Worm (Caenorhabditis elegans): Measurements from ENCODE around the gene Y116A8C.467.

The Y116A8C.467 gene

ce11 chrIV:17100148-17100547 is 36.5 kb upstream of the Y116A8C.467 start, which contains the start of gene bca-2:
Gene bca-2 (minus strand): TSS chrIV:17100248.
- no peak for TF ChIP-seq nhr-12 (tag; optimal IDR thresholded peaks at IDR 0.05)
- no peak for TF ChIP-seq mbf-1 (tag; optimal IDR thresholded peaks at IDR 0.05)
- no peak for TF ChIP-seq alr-1 (tag; optimal IDR thresholded peaks at IDR 0.05)
- TF ChIP-seq nhr-11 (tag; optimal IDR thresholded peaks at IDR 0.05): no peak
- TF ChIP-seq dmd-4 (tag; optimal IDR thresholded peaks at IDR 0.05): no peak
- TF ChIP-seq elt-3 (tag; optimal IDR thresholded peaks at IDR 0.05): no peak
- TF ChIP-seq peb-1 (tag; optimal IDR thresholded peaks at IDR 0.05): no peak
- TF ChIP-seq sma-3 (GFP tag; optimal IDR thresholded peaks at IDR 0.05): no peak
- TF ChIP-seq unc-39 (tag; optimal IDR thresholded peaks at IDR 0.05): no peak
- TF ChIP-seq snpc-4 (tag; optimal IDR thresholded peaks at IDR 0.05): no peak
- TF ChIP-seq ztf-4 (tag; optimal IDR thresholded peaks at IDR 0.05): no peak
- TF ChIP-seq nhr-129 (tag; optimal IDR thresholded peaks at IDR 0.05): no peak
- TF ChIP-seq sem-4 (tag; optimal IDR thresholded peaks at IDR 0.05): no peak
- no peak for TF ChIP-seq F13H6.1 (tag; optimal IDR thresholded peaks at IDR 0.05)

- TF ChIP-seq ceh-82 (tag; optimal IDR thresholded peaks at IDR 0.05) (no peak), nhr-6 (tag; optimal IDR thresholded peaks at IDR 0.05) (no peak), nhr-12 (tag; optimal IDR thresholded peaks at IDR 0.05) (no peak), fos-1 (tag; optimal IDR thresholded peaks at IDR 0.05) (no peak), nhr-77 (tag; optimal IDR thresholded peaks at IDR 0.05) (no peak), peb-1 (tag; optimal IDR thresholded peaks at IDR 0.05) (no peak), ceh-16 (tag; optimal IDR thresholded peaks at IDR 0.05) (no peak), mdl-1 (tag; optimal IDR thresholded peaks at IDR 0.05) (no peak), snpc-4 (tag; optimal IDR thresholded peaks at IDR 0.05) (no peak), C34F6.9 (tag; optimal IDR thresholded peaks at IDR 0.05) (no peak), mab-5 (tag; optimal IDR thresholded peaks at IDR 0.05) (no peak), zag-1 (tag; optimal IDR thresholded peaks at IDR 0.05) (no peak), Y55F3AM.14 (GFP tag; optimal IDR thresholded peaks at IDR 0.05) (no peak), nhr-23 (tag; optimal IDR thresholded peaks at IDR 0.05) (no peak)
Observed at ce11 chrIV:17099113-17099512, 35.5 kb upstream of the Y116A8C.467 start.

- TF ChIP-seq alr-1 (tag; optimal IDR thresholded peaks at IDR 0.05): no peak
- TF ChIP-seq ztf-1 (GFP tag; conservative IDR thresholded peaks at IDR 0.05): no peak
- TF ChIP-seq sma-3 (GFP tag; optimal IDR thresholded peaks at IDR 0.05): no peak
Observed at ce11 chrIV:17096168-17096567, 32.6 kb upstream of the Y116A8C.467 start, which contains the start of gene Y116A8C.27. Gene Y116A8C.27 (minus strand): TSS chrIV:17096268.

ce11 chrIV:17093701-17094100 is 30.1 kb upstream of the Y116A8C.467 start, which contains the start of gene Y116A8C.29:
Gene Y116A8C.29 (plus strand): TSS chrIV:17094028.
- TF ChIP-seq nhr-25 (tag; optimal IDR thresholded peaks at IDR 0.05): no peak
- TF ChIP-seq fos-1 (tag; optimal IDR thresholded peaks at IDR 0.05): peak; percentile 14
- no peak for TF ChIP-seq dmd-4 (tag; optimal IDR thresholded peaks at IDR 0.05)
- no peak for TF ChIP-seq sma-3 (GFP tag; optimal IDR thresholded peaks at IDR 0.05)

- TF ChIP-seq ama-1 (optimal IDR thresholded peaks at IDR 0.05): peak; percentile 52
- TF ChIP-seq unc-62 (GFP tag; optimal IDR thresholded peaks at IDR 0.05): no peak
- no peak for TF ChIP-seq lin-39 (tag; optimal IDR thresholded peaks at IDR 0.05)
- TF ChIP-seq ztf-4 (tag; optimal IDR thresholded peaks at IDR 0.05): no peak
Observed at ce11 chrIV:17088849-17089248, 25.2 kb upstream of the Y116A8C.467 start, which contains the start of gene Y116A8C.43. Gene Y116A8C.43 (plus strand): TSS chrIV:17088851.

ce11 chrIV:17087384-17088099 is 23.9 kb upstream of the Y116A8C.467 start, which contains the start of the genes snx-13 and snr-1:
Gene snx-13 (minus strand): TSS chrIV:17087438.
Gene snr-1 (plus strand): TSS chrIV:17088049.
- TF ChIP-seq lin-11 (tag; optimal IDR thresholded peaks at IDR 0.05): peak; percentile 71
- TF ChIP-seq mbf-1 (tag; optimal IDR thresholded peaks at IDR 0.05): no peak
- peak; percentile 57 for TF ChIP-seq fos-1 (tag; optimal IDR thresholded peaks at IDR 0.05)
- peak; percentile 63 for TF ChIP-seq ceh-82 (tag; optimal IDR thresholded peaks at IDR 0.05)
- TF ChIP-seq nhr-12 (tag; optimal IDR thresholded peaks at IDR 0.05): no peak
- no peak for TF ChIP-seq zag-1 (tag; optimal IDR thresholded peaks at IDR 0.05)
- peak; percentile 80 for TF ChIP-seq C34F6.9 (tag; optimal IDR thresholded peaks at IDR 0.05)
- no peak for TF ChIP-seq unc-62 (GFP tag; optimal IDR thresholded peaks at IDR 0.05)
- TF ChIP-seq peb-1 (tag; optimal IDR thresholded peaks at IDR 0.05): no peak
- no peak for TF ChIP-seq nhr-237 (tag; optimal IDR thresholded peaks at IDR 0.05)
- TF ChIP-seq sma-3 (GFP tag; optimal IDR thresholded peaks at IDR 0.05): peak; percentile 90
- TF ChIP-seq nhr-25 (tag; optimal IDR thresholded peaks at IDR 0.05): peak; percentile 66
- TF ChIP-seq gmeb-1 (tag; optimal IDR thresholded peaks at IDR 0.05): peak; percentile 53
- TF ChIP-seq crh-2 (tag; optimal IDR thresholded peaks at IDR 0.05): peak; percentile 59
- peak; percentile 80 for TF ChIP-seq unc-55 (GFP tag; optimal IDR thresholded peaks at IDR 0.05)
- TF ChIP-seq ama-1 (optimal IDR thresholded peaks at IDR 0.05): no peak
- TF ChIP-seq lsy-2 (tag; optimal IDR thresholded peaks at IDR 0.05): peak; percentile 46 to 82
- no peak for TF ChIP-seq aly-2 (tag; optimal IDR thresholded peaks at IDR 0.05)
- TF ChIP-seq mab-5 (tag; optimal IDR thresholded peaks at IDR 0.05): no peak
- no peak for TF ChIP-seq sma-9 (GFP tag; optimal IDR thresholded peaks at IDR 0.05)
- TF ChIP-seq sma-9 (tag; optimal IDR thresholded peaks at IDR 0.05): no peak
- peak; percentile 68 for TF ChIP-seq ztf-4 (tag; optimal IDR thresholded peaks at IDR 0.05)
- peak; percentile 61 for TF ChIP-seq snpc-4 (tag; optimal IDR thresholded peaks at IDR 0.05)
- TF ChIP-seq elt-3 (tag; optimal IDR thresholded peaks at IDR 0.05): no peak
- peak; percentile 32 for TF ChIP-seq sem-4 (tag; optimal IDR thresholded peaks at IDR 0.05)
- TF ChIP-seq mdl-1 (tag; optimal IDR thresholded peaks at IDR 0.05): peak in 1 of 2 experiments; percentile 61
- peak; percentile 41 for TF ChIP-seq Y55F3AM.14 (GFP tag; optimal IDR thresholded peaks at IDR 0.05)
- peak; percentile 31 for TF ChIP-seq nhr-129 (tag; optimal IDR thresholded peaks at IDR 0.05)
- TF ChIP-seq nhr-21 (tag; optimal IDR thresholded peaks at IDR 0.05): peak; percentile 71

All from whole organism, L2 larva.